ENCODE assay signal across 3 worm cellular contexts in the genomic region with DNA sequence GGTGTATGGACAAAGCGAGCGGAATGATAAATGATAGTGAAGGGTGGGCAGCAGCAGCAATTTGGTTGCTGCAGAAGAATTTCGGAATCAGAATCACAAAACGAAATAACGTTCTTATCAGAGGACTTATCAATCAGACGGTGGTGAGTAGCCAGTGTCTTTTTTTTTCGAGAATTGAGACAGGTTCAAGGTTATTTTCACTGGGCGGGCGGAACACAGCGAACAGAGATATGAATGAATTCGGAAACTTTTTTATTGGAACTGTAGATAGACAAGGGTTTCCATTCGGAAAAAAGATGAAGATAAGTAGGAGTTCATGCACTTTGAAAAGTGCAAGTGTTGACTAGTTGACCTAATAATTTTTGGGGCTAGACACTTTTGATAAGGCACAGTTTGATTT.
A peak's percentile ranks its signal among the peaks of the same experiment; 100 is the strongest.
TF ChIP-seq lines count a peak whose summit lies in the region.

No protein-coding gene starts in this region.

TF ChIP-seq in whole organism, L2 larva, 48 proteins besides CTCF, POLR2A, EP300 and RAD21 (continued from another document):
- TF ChIP-seq ZK546.5 (tag; optimal IDR thresholded peaks at IDR 0.05; lab: Kevin White, UChicago) = no peak
- TF ChIP-seq sem-4 (tag; optimal IDR thresholded peaks at IDR 0.05; lab: Kevin White, UChicago) = peak; percentile 42
- peak; percentile 57 for TF ChIP-seq nhr-25 (tag; optimal IDR thresholded peaks at IDR 0.05; lab: Kevin White, UChicago)
- peak; percentile 68 for TF ChIP-seq sma-3 (GFP tag; optimal IDR thresholded peaks at IDR 0.05; lab: Kevin White, UChicago)

TF ChIP-seq in whole organism, L3 larva, 47 proteins besides CTCF, POLR2A, EP300 and RAD21 (continued from another document):
- TF ChIP-seq ceh-28 (tag; optimal IDR thresholded peaks at IDR 0.05; lab: Kevin White, UChicago) (peak; percentile 3), nhr-25 (tag; optimal IDR thresholded peaks at IDR 0.05; lab: Kevin White, UChicago) (peak; percentile 77), unc-39 (tag; optimal IDR thresholded peaks at IDR 0.05; lab: Kevin White, UChicago) (no peak), pqm-1 (tag; optimal IDR thresholded peaks at IDR 0.05; lab: Kevin White, UChicago) (peak; percentile 24), nhr-43 (tag; optimal IDR thresholded peaks at IDR 0.05; lab: Kevin White, UChicago; ENCODE audit: poor library complexity, severe bottlenecking) (peak; percentile 63), egl-5 (tag; optimal IDR thresholded peaks at IDR 0.05; lab: Kevin White, UChicago) (no peak), ceh-16 (tag; optimal IDR thresholded peaks at IDR 0.05; lab: Kevin White, UChicago) (no peak), ztf-4 (tag; optimal IDR thresholded peaks at IDR 0.05; lab: Kevin White, UChicago) (no peak), lsy-12 (tag; optimal IDR thresholded peaks at IDR 0.05; lab: Kevin White, UChicago) (peak; percentile 11), lin-15B (tag; optimal IDR thresholded peaks at IDR 0.05; lab: Kevin White, UChicago) (no peak), jun-1 (tag; optimal IDR thresholded peaks at IDR 0.05; lab: Kevin White, UChicago) (peak; percentile 24), nfya-1 (tag; optimal IDR thresholded peaks at IDR 0.05; lab: Kevin White, UChicago; ENCODE audit: insufficient read depth) (peak; percentile 5), elt-2 (tag; optimal IDR thresholded peaks at IDR 0.05; lab: Kevin White, UChicago) (peak; percentile 70), R02D3.7 (tag; optimal IDR thresholded peaks at IDR 0.05; lab: Kevin White, UChicago) (no peak)
TF ChIP-seq in whole organism, L3 larva: peak in this region for 16.

TF ChIP-seq in whole organism, L4 larva, 104 proteins besides CTCF, POLR2A, EP300 and RAD21 (continued from another document):
- TF ChIP-seq spr-3 (GFP tag; optimal IDR thresholded peaks at IDR 0.05; lab: Kevin White, UChicago) (no peak), mxl-2 (GFP tag; conservative IDR thresholded peaks at IDR 0.05; lab: Robert Waterston, UW) (no peak), duxl-1 (tag; optimal IDR thresholded peaks at IDR 0.05; lab: Kevin White, UChicago; ENCODE audit: poor library complexity) (no peak), hlh-30 (tag; optimal IDR thresholded peaks at IDR 0.05; lab: Kevin White, UChicago; ENCODE audit: insufficient read depth) (peak; percentile 25), lin-13 (GFP tag; optimal IDR thresholded peaks at IDR 0.05; lab: Kevin White, UChicago) (no peak), set-16 (GFP tag; IDR thresholded peaks at IDR 0.05; lab: Robert Waterston, UW) (no peak), mdl-1 (tag; optimal IDR thresholded peaks at IDR 0.05; lab: Kevin White, UChicago) (peak in 1 of 2 experiments; percentile 52), R02D3.7 (tag; optimal IDR thresholded peaks at IDR 0.05; lab: Kevin White, UChicago) (no peak), dmd-9 (GFP tag; IDR thresholded peaks at IDR 0.05; lab: Robert Waterston, UW) (no peak), dmd-8 (GFP tag; IDR thresholded peaks at IDR 0.05; lab: Robert Waterston, UW) (no peak), nhr-42 (GFP tag; IDR thresholded peaks at IDR 0.05; lab: Robert Waterston, UW) (no peak), hmg-1.1 (GFP tag; IDR thresholded peaks at IDR 0.05; lab: Robert Waterston, UW) (no peak), nhr-28 (tag; optimal IDR thresholded peaks at IDR 0.05; lab: Kevin White, UChicago) (peak; percentile 84), nhr-102 (tag; optimal IDR thresholded peaks at IDR 0.05; lab: Kevin White, UChicago) (peak; percentile 3), lsy-2 (tag; optimal IDR thresholded peaks at IDR 0.05; lab: Kevin White, UChicago) (peak in 1 of 2 experiments; percentile 19), Y48G9A.11 (GFP tag; IDR thresholded peaks at IDR 0.05; lab: Robert Waterston, UW) (no peak), ztf-11 (tag; optimal IDR thresholded peaks at IDR 0.05; lab: Kevin White, UChicago) (no peak), egl-27 (tag; optimal IDR thresholded peaks at IDR 0.05; lab: Kevin White, UChicago) (no peak), Y75B8A.6 (GFP tag; IDR thresholded peaks at IDR 0.05; lab: Robert Waterston, UW) (no peak), ctbp-1 (GFP tag; IDR thresholded peaks at IDR 0.05; lab: Robert Waterston, UW) (no peak), nhr-25 (tag; optimal IDR thresholded peaks at IDR 0.05; lab: Kevin White, UChicago; ENCODE audit: borderline replicate concordance, insufficient read depth) (peak; percentile 94), ZK337.2 (GFP tag; IDR thresholded peaks at IDR 0.05; lab: Robert Waterston, UW) (no peak), skn-1 (tag; optimal IDR thresholded peaks at IDR 0.05; lab: Kevin White, UChicago) (no peak), arid-1 (GFP tag; conservative IDR thresholded peaks at IDR 0.05; lab: Robert Waterston, UW) (no peak), egl-43 (GFP tag; IDR thresholded peaks at IDR 0.05; lab: Robert Waterston, UW) (no peak), daf-16 (GFP tag; optimal IDR thresholded peaks at IDR 0.05; lab: Kevin White, UChicago) (no peak), daf-16 (tag; optimal IDR thresholded peaks at IDR 0.05; lab: Kevin White, UChicago) (peak; percentile 26), pha-4 (GFP tag; IDR thresholded peaks at IDR 0.05; lab: Robert Waterston, UW) (no peak), pha-4 (tag; optimal IDR thresholded peaks at IDR 0.05; lab: Kevin White, UChicago) (no peak), T20F7.1 (GFP tag; optimal IDR thresholded peaks at IDR 0.05; lab: Kevin White, UChicago) (no peak), ceh-28 (tag; optimal IDR thresholded peaks at IDR 0.05; lab: Kevin White, UChicago) (no peak), ztf-7 (tag; optimal IDR thresholded peaks at IDR 0.05; lab: Kevin White, UChicago) (no peak), aly-2 (tag; optimal IDR thresholded peaks at IDR 0.05; lab: Kevin White, UChicago) (no peak), mxl-3 (GFP tag; optimal IDR thresholded peaks at IDR 0.05; lab: Kevin White, UChicago) (peak; percentile 80), attf-4 (tag; optimal IDR thresholded peaks at IDR 0.05; lab: Kevin White, UChicago) (no peak), hlh-11 (tag; optimal IDR thresholded peaks at IDR 0.05; lab: Kevin White, UChicago) (peak; percentile 85), dmd-6 (GFP tag; IDR thresholded peaks at IDR 0.05; lab: Robert Waterston, UW) (peak; percentile 71), ceh-62 (tag; optimal IDR thresholded peaks at IDR 0.05; lab: Kevin White, UChicago) (no peak), lim-7 (GFP tag; IDR thresholded peaks at IDR 0.05; lab: Robert Waterston, UW) (no peak), pqm-1 (tag; optimal IDR thresholded peaks at IDR 0.05; lab: Kevin White, UChicago) (peak; percentile 80)
TF ChIP-seq in whole organism, L4 larva: peak in this region for 16.
